Fruit fly (Drosophila melanogaster): Measurements from ENCODE around the gene tra.

DNA sequence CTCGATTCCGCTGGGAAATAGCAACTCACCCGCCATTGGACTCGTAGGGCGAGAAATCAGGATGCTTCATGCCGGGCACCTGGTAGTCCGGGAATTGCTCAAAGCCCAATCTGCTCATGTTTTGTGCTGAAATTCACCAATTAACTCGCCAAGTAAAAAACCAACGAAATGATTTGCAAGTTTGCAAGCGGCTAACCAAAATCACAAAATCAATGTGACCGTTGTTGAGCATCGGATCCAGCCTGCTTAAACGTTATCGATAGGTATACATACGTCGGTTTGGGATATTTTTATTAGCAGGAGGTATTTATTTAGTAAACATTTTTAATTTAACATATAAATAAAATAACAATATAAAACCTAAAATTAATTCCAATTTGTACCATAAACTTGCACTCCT is 19.4 kb upstream of the tra start, which contains the start of gene Prosbeta6:
- TF ChIP-seq Sox14 (GFP tag; optimal IDR thresholded peaks at IDR 0.05), result no peak
- no peak for TF ChIP-seq Sox102F (GFP tag; optimal IDR thresholded peaks at IDR 0.05)
- no peak for TF ChIP-seq CG31627 (GFP tag; optimal IDR thresholded peaks at IDR 0.05)
- TF ChIP-seq OdsH (GFP tag; optimal IDR thresholded peaks at IDR 0.05), result no peak
- no peak for TF ChIP-seq Met (GFP tag; optimal IDR thresholded peaks at IDR 0.05)
- TF ChIP-seq Lpt (GFP tag; optimal IDR thresholded peaks at IDR 0.05), result no peak
- TF ChIP-seq CG8319 (GFP tag; optimal IDR thresholded peaks at IDR 0.05), result no peak

Data from whole organism, prepupa.